Worm (Caenorhabditis elegans): ENCODE results near the gene agt-2.
A peak's percentile ranks its signal among the peaks of the same experiment; 100 is the strongest.

Gene agt-2

ce11 chrII:5393090-5393489 lies 19.5 kb upstream of the agt-2 start, which contains the start of gene brap-2:
brap-2 (minus strand) TSS chrII:5393190.
- TF ChIP-seq madf-3 (GFP tag; IDR thresholded peaks at IDR 0.05) = no peak
- no peak for TF ChIP-seq mxl-1 (tag; optimal IDR thresholded peaks at IDR 0.05)
- TF ChIP-seq C06A6.2 (GFP tag; conservative IDR thresholded peaks at IDR 0.05) = no peak
- TF ChIP-seq ceh-58 (GFP tag; IDR thresholded peaks at IDR 0.05) = no peak
- no peak for TF ChIP-seq dpl-1 (GFP tag; optimal IDR thresholded peaks at IDR 0.05)
- TF ChIP-seq unc-62 (GFP tag; optimal IDR thresholded peaks at IDR 0.05) = no peak
- no peak for TF ChIP-seq ztf-6 (GFP tag; IDR thresholded peaks at IDR 0.05)
- no peak for TF ChIP-seq dpff-1 (tag; optimal IDR thresholded peaks at IDR 0.05)
- no peak for TF ChIP-seq Y95B8A.8 (GFP tag; IDR thresholded peaks at IDR 0.05)
- TF ChIP-seq nhr-27 (tag; optimal IDR thresholded peaks at IDR 0.05) = no peak
- no peak for TF ChIP-seq hlh-26 (GFP tag; conservative IDR thresholded peaks at IDR 0.05)
- TF ChIP-seq dox-1 (GFP tag; IDR thresholded peaks at IDR 0.05) = no peak
- TF ChIP-seq repo-1 (tag; optimal IDR thresholded peaks at IDR 0.05) = no peak
- TF ChIP-seq Y79H2A.3 (GFP tag; conservative IDR thresholded peaks at IDR 0.05) = no peak
- no peak for TF ChIP-seq F22D6.2 (tag; optimal IDR thresholded peaks at IDR 0.05)
- no peak for TF ChIP-seq hmg-20 (GFP tag; IDR thresholded peaks at IDR 0.05)
- TF ChIP-seq K11D2.4 (GFP tag; IDR thresholded peaks at IDR 0.05) = no peak
- no peak for TF ChIP-seq akir-1 (GFP tag; optimal IDR thresholded peaks at IDR 0.05)
- no peak for TF ChIP-seq pbrm-1 (GFP tag; IDR thresholded peaks at IDR 0.05)

DNA sequence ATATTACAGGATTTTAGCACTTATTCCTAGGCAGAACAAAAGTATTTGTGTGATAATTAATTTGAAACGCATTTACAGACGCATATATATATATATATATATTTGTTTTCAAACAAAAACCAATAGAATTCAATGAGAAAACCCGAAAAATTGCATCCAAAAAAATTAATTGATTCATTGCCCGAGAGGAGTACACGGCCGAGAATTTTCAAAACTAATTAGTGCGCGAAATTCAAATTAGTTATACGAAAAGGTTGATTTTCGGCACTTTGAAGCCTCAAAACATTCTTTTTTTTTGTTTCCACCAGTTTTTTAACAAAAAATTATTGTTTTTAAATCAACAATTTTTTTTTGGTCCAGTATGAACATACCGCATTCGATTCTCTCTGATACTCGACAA lies 17.8 kb upstream of the agt-2 start:
- TF ChIP-seq ceh-79 (tag; optimal IDR thresholded peaks at IDR 0.05) (no peak), F23B12.7 (tag; optimal IDR thresholded peaks at IDR 0.05; ENCODE audit: insufficient read depth) (no peak), C17E4.6 (GFP tag; IDR thresholded peaks at IDR 0.05) (no peak), K11D2.4 (GFP tag; IDR thresholded peaks at IDR 0.05) (no peak), lin-54 (GFP tag; optimal IDR thresholded peaks at IDR 0.05) (peak; percentile 25)

- TF ChIP-seq lir-1 (GFP tag; conservative IDR thresholded peaks at IDR 0.05) (no peak), ceh-100 (GFP tag; IDR thresholded peaks at IDR 0.05) (peak; percentile 60; the same call in 1 of the 2 replicates), tbx-9 (tag; optimal IDR thresholded peaks at IDR 0.05; ENCODE audit: borderline replicate concordance) (no peak), lag-1 (GFP tag; IDR thresholded peaks at IDR 0.05) (no peak), snpc-1.1 (tag; optimal IDR thresholded peaks at IDR 0.05; ENCODE audit: insufficient read depth) (no peak), ztf-18 (tag; optimal IDR thresholded peaks at IDR 0.05) (peak; percentile 95), nhr-80 (tag; optimal IDR thresholded peaks at IDR 0.05) (peak; percentile 40), him-1 (tag; optimal IDR thresholded peaks at IDR 0.05) (no peak), egl-18 (GFP tag; IDR thresholded peaks at IDR 0.05) (no peak), attf-5 (GFP tag; optimal IDR thresholded peaks at IDR 0.05) (peak; percentile 77), ceh-58 (GFP tag; IDR thresholded peaks at IDR 0.05) (no peak), lin-35 (GFP tag; optimal IDR thresholded peaks at IDR 0.05) (peak; percentile 63 to 96 (median 83)), nfya-2 (GFP tag; IDR thresholded peaks at IDR 0.05) (no peak), C06A6.2 (GFP tag; conservative IDR thresholded peaks at IDR 0.05) (0 out of 2 replicates have a peak, but pooled peaks have one; percentile 54), ets-4 (GFP tag; optimal IDR thresholded peaks at IDR 0.05) (no peak), ccch-3 (GFP tag; optimal IDR thresholded peaks at IDR 0.05) (no peak), madf-8 (GFP tag; conservative IDR thresholded peaks at IDR 0.05) (no peak), gei-17 (GFP tag; optimal IDR thresholded peaks at IDR 0.05) (no peak), ceh-40 (GFP tag; IDR thresholded peaks at IDR 0.05) (no peak), F49E8.2 (tag; optimal IDR thresholded peaks at IDR 0.05; ENCODE audit: insufficient read depth) (peak; percentile 30), tlf-1 (GFP tag; optimal IDR thresholded peaks at IDR 0.05) (peak; percentile 28), lin-26 (GFP tag; IDR thresholded peaks at IDR 0.05) (no peak), ama-1 (optimal IDR thresholded peaks at IDR 0.05) (no peak), ama-1 (GFP tag; optimal IDR thresholded peaks at IDR 0.05) (no peak), hlh-26 (GFP tag; conservative IDR thresholded peaks at IDR 0.05) (no peak), hmg-1.2 (GFP tag; IDR thresholded peaks at IDR 0.05) (peak; percentile 43; the same call in 1 of the 2 replicates), T26A5.8 (tag; optimal IDR thresholded peaks at IDR 0.05) (no peak), nhr-27 (tag; optimal IDR thresholded peaks at IDR 0.05) (no peak)
Observed at ce11 chrII:5389831-5390323, 16.2 kb upstream of the agt-2 start, which contains the start of gene ndx-6. ndx-6 (minus strand) TSS chrII:5389881.

Measured in whole organism, young adult.